Fruit fly (Drosophila melanogaster) whole organism, embryonic: ENCODE measurements around the gene yps.

Experiments used
- Atf6 ChIP-seq: fragments of 200-800 bp; sonication (Bioruptor generic); IDR thresholded peaks from 2 replicates; pipeline ENCODE4 v1.3.6; 2022; ENCODE audit warnings: missing biosample characterization, missing genetic modification characterization
- CG10267 ChIP-seq: fragments of 200-800 bp; sonication (Bioruptor generic); optimal IDR thresholded peaks from 2 replicates; lab custom pipeline; 2018; ENCODE audit warnings: missing biosample characterization, mild to moderate bottlenecking, missing genetic modification characterization, moderate library complexity
- CG10654 ChIP-seq: fragments of 200-800 bp; sonication (Bioruptor generic); optimal IDR thresholded peaks from 2 replicates; lab custom pipeline; 2016; ENCODE audit warnings: missing biosample characterization, missing genetic modification characterization
- CG12299 ChIP-seq: fragments of 200-800 bp; sonication (Bioruptor generic); optimal IDR thresholded peaks from 2 replicates; lab custom pipeline; 2018; ENCODE audit warnings: missing biosample characterization, mild to moderate bottlenecking, missing genetic modification characterization
- CG1233 ChIP-seq: fragments of 200-800 bp; sonication (Bioruptor generic); optimal IDR thresholded peaks from 4 replicates; lab custom pipeline; 2018; ENCODE audit warnings: missing biosample characterization, mild to moderate bottlenecking, missing genetic modification characterization
- CG12659 ChIP-seq: fragments of 200-800 bp; sonication (Bioruptor generic); optimal IDR thresholded peaks from 3 replicates; lab custom pipeline; 2017; ENCODE audit warnings: mild to moderate bottlenecking, missing biosample characterization, missing genetic modification reagents, missing genetic modification characterization
- CG13287 ChIP-seq: fragments of 200-800 bp; sonication (Bioruptor generic); IDR thresholded peaks from 2 replicates; pipeline ENCODE4 v1.3.6; 2022; ENCODE audit warnings: missing biosample characterization, missing genetic modification characterization; ENCODE audit not compliant: partially characterized antibody
- CG13424 ChIP-seq: fragments of 200-800 bp; sonication (Bioruptor generic); optimal IDR thresholded peaks from 2 replicates; lab custom pipeline; 2019; ENCODE audit warnings: missing biosample characterization, mild to moderate bottlenecking, missing genetic modification characterization, moderate library complexity
- CG31441 ChIP-seq: fragments of 200-800 bp; sonication (Bioruptor generic); IDR thresholded peaks from 2 replicates; pipeline ENCODE4 v1.3.6; 2022; ENCODE audit warnings: missing biosample characterization, missing genetic modification characterization
- CG3163 ChIP-seq: fragments of 200-800 bp; sonication (Bioruptor generic); optimal IDR thresholded peaks from 3 replicates; lab custom pipeline; 2016; ENCODE audit warnings: missing biosample characterization, missing genetic modification characterization
- CG32772 ChIP-seq: fragments of 200-800 bp; sonication (Bioruptor generic); IDR thresholded peaks from 2 replicates; pipeline ENCODE4 v1.3.6; 2022; ENCODE audit warnings: missing biosample characterization, missing genetic modification characterization
- CG3838 ChIP-seq: fragments of 200-800 bp; sonication (Bioruptor generic); optimal IDR thresholded peaks from 3 replicates; lab custom pipeline; 2016; ENCODE audit warnings: missing biosample characterization, missing genetic modification characterization
- CG43689 ChIP-seq: fragments of 200-800 bp; sonication (Bioruptor generic); IDR thresholded peaks from 2 replicates; pipeline ENCODE4 v1.3.6; 2022; ENCODE audit warnings: missing biosample characterization, missing genetic modification characterization
- CG4617 ChIP-seq: fragments of 200-800 bp; sonication (Bioruptor generic); optimal IDR thresholded peaks from 3 replicates; lab custom pipeline; 2016; ENCODE audit warnings: missing biosample characterization, missing genetic modification characterization, borderline replicate concordance
- CG6683 ChIP-seq: fragments of 200-800 bp; sonication (Bioruptor generic); optimal IDR thresholded peaks from 2 replicates; lab custom pipeline; 2017; ENCODE audit warnings: missing biosample characterization, mild to moderate bottlenecking, missing genetic modification characterization, missing genetic modification reagents
- CG6689 ChIP-seq: fragments of 200-800 bp; sonication (Bioruptor generic); IDR thresholded peaks from 2 replicates; pipeline ENCODE4 v1.3.6; 2022; ENCODE audit warnings: missing biosample characterization, missing genetic modification characterization
- CG7271 ChIP-seq: fragments of 200-800 bp; sonication (Bioruptor generic); optimal IDR thresholded peaks from 2 replicates; lab custom pipeline; 2018; ENCODE audit warnings: missing biosample characterization, mild to moderate bottlenecking, missing genetic modification characterization, moderate library complexity
- CG8089 ChIP-seq: fragments of 200-800 bp; sonication (Bioruptor generic); optimal IDR thresholded peaks from 3 replicates; lab custom pipeline; 2016; ENCODE audit warnings: missing biosample characterization, missing genetic modification characterization
- CG8478 ChIP-seq: fragments of >200 bp; optimal IDR thresholded peaks from 2 replicates; lab custom pipeline; 2018
- CG8924 ChIP-seq: fragments of 200-800 bp; optimal IDR thresholded peaks from 3 replicates; lab custom pipeline; 2019; ENCODE audit warnings: missing biosample characterization, mild to moderate bottlenecking, missing genetic modification characterization, moderate library complexity
- Dip3 ChIP-seq: fragments of 200-800 bp; sonication (Bioruptor generic); optimal IDR thresholded peaks from 3 replicates; lab custom pipeline; 2016; ENCODE audit warnings: missing biosample characterization, missing genetic modification characterization
- Doc3 ChIP-seq: fragments of 200-800 bp; sonication (Bioruptor generic); IDR thresholded peaks from 3 replicates; pipeline ENCODE4 v1.3.6; 2022; ENCODE audit warnings: missing biosample characterization, missing genetic modification characterization; ENCODE audit not compliant: partially characterized antibody
- HLH54F ChIP-seq: fragments of 200-800 bp; sonication (Bioruptor generic); optimal IDR thresholded peaks from 3 replicates; lab custom pipeline; 2016; ENCODE audit warnings: missing biosample characterization, missing genetic modification characterization
- MBD-R2 ChIP-seq: fragments of 200-800 bp; sonication (Bioruptor generic); IDR thresholded peaks from 2 replicates; pipeline ENCODE4 v1.3.6; 2022; ENCODE audit warnings: missing biosample characterization, missing genetic modification characterization
- Opbp ChIP-seq: fragments of 200-800 bp; sonication (Bioruptor generic); IDR thresholded peaks from 3 replicates; pipeline ENCODE4 v1.3.6; 2022; ENCODE audit warnings: missing biosample characterization, missing genetic modification characterization; ENCODE audit not compliant: partially characterized antibody
- Pdp1 ChIP-seq, 2 experiments: fragments of 200-800 bp; sonication (Bioruptor generic); optimal IDR thresholded peaks; 3 replicates each; lab custom pipeline; 2016; ENCODE audit warnings: missing biosample characterization in 2 of 2, missing genetic modification characterization in 2 of 2, mild to moderate bottlenecking in 1 of 2, moderate library complexity in 1 of 2
- Scr ChIP-seq: fragments of 200-800 bp; sonication (Bioruptor generic); IDR thresholded peaks from 2 replicates; pipeline ENCODE4 v1.3.6; 2022; ENCODE audit warnings: missing biosample characterization, missing genetic modification characterization; ENCODE audit not compliant: partially characterized antibody
- Tbp ChIP-seq: fragments of >200 bp; optimal IDR thresholded peaks from 2 replicates; lab custom pipeline; 2018; ENCODE audit warnings: missing biosample characterization, missing genetic modification characterization
- aop ChIP-seq: fragments of 200-800 bp; sonication (Bioruptor generic); IDR thresholded peaks from 2 replicates; pipeline ENCODE4 v1.3.6; 2022; ENCODE audit warnings: missing biosample characterization, missing genetic modification characterization
- ato ChIP-seq: fragments of 200-800 bp; sonication (Bioruptor generic); IDR thresholded peaks from 2 replicates; pipeline ENCODE4 v1.3.6; 2022; ENCODE audit warnings: missing biosample characterization, missing genetic modification characterization; ENCODE audit not compliant: partially characterized antibody
- bbx ChIP-seq: fragments of 200-800 bp; sonication (Bioruptor generic); IDR thresholded peaks from 2 replicates; pipeline ENCODE4 v1.3.6; 2022; ENCODE audit warnings: missing biosample characterization, missing genetic modification characterization; ENCODE audit not compliant: partially characterized antibody
- chif ChIP-seq, 2 experiments: fragments of 200-800 bp; sonication (Bioruptor generic); optimal IDR thresholded peaks; 3 replicates each; lab custom pipeline; 2016; ENCODE audit warnings: missing biosample characterization in 2 of 2, missing genetic modification characterization in 2 of 2
- chinmo ChIP-seq: fragments of 200-800 bp; sonication (Bioruptor generic); IDR thresholded peaks from 4 replicates; pipeline ENCODE4 v1.3.6; 2022; ENCODE audit warnings: missing biosample characterization, missing genetic modification characterization; ENCODE audit not compliant: partially characterized antibody
- chm ChIP-seq: fragments of 200-800 bp; sonication (Bioruptor generic); IDR thresholded peaks from 2 replicates; pipeline ENCODE4 v1.3.6; 2022; ENCODE audit warnings: missing biosample characterization, missing genetic modification characterization
- chn ChIP-seq: fragments of 200-800 bp; sonication (Bioruptor generic); optimal IDR thresholded peaks from 2 replicates; lab custom pipeline; 2016; ENCODE audit warnings: missing biosample characterization, missing genetic modification characterization
- dpn ChIP-seq, 2 experiments: fragments of 200-800 bp; sonication (Bioruptor generic); optimal IDR thresholded peaks; 3 replicates each; lab custom pipeline; 2016; ENCODE audit warnings: missing biosample characterization in 2 of 2, missing genetic modification characterization in 2 of 2
- jumu ChIP-seq: fragments of 200-800 bp; sonication (Bioruptor generic); optimal IDR thresholded peaks from 3 replicates; lab custom pipeline; 2016; ENCODE audit warnings: missing biosample characterization, missing genetic modification characterization
- knrl ChIP-seq: fragments of 200-800 bp; sonication (Bioruptor generic); IDR thresholded peaks from 3 replicates; pipeline ENCODE4 v1.3.6; 2022; ENCODE audit warnings: missing biosample characterization, missing genetic modification characterization; ENCODE audit not compliant: partially characterized antibody
- nerfin-1 ChIP-seq: fragments of 200-800 bp; sonication (Bioruptor generic); optimal IDR thresholded peaks from 3 replicates; lab custom pipeline; 2019; ENCODE audit warnings: missing biosample characterization, mild to moderate bottlenecking, missing genetic modification characterization, moderate library complexity
- nerfin-2 ChIP-seq: fragments of 200-800 bp; sonication (Bioruptor generic); IDR thresholded peaks from 2 replicates; pipeline ENCODE4 v1.3.6; 2022; ENCODE audit warnings: missing biosample characterization, missing genetic modification characterization; ENCODE audit not compliant: partially characterized antibody
- pan ChIP-seq, 4 experiments: fragments of >200 bp in 3 of 4; fragments of 200-800 bp in 1 of 4; sonication (Bioruptor generic) in 1 of 4; optimal IDR thresholded peaks in 3 of 4; IDR thresholded peaks in 1 of 4; 2 replicates each; pipeline versions ENCODE4 v1.3.6 to Lab custom; 2017 to 2022; ENCODE audit warnings: missing biosample characterization in 2 of 4, missing genetic modification characterization in 2 of 4, mixed read lengths in 1 of 4
- prd ChIP-seq, 3 experiments: fragments of >200 bp in 2 of 3; fragments of 200-800 bp in 1 of 3; sonication (Bioruptor generic) in 1 of 3; optimal IDR thresholded peaks in 2 of 3; IDR thresholded peaks in 1 of 3; 2 replicates in 2 of 3; 3 replicates in 1 of 3; pipeline versions ENCODE4 v1.3.6 to Lab custom; 2017 to 2022; ENCODE audit warnings: missing biosample characterization in 1 of 3, missing genetic modification characterization in 1 of 3
- seq ChIP-seq: fragments of 200-800 bp; sonication (Bioruptor generic); IDR thresholded peaks from 2 replicates; pipeline ENCODE4 v1.3.6; 2022; ENCODE audit warnings: missing biosample characterization, missing genetic modification characterization
- sna ChIP-seq: fragments of 200-800 bp; sonication (Bioruptor generic); IDR thresholded peaks from 2 replicates; pipeline ENCODE4 v1.3.6; 2022; ENCODE audit warnings: missing biosample characterization, missing genetic modification characterization; ENCODE audit not compliant: partially characterized antibody
- stwl ChIP-seq: fragments of 200-800 bp; sonication (Bioruptor generic); optimal IDR thresholded peaks from 3 replicates; lab custom pipeline; 2018; ENCODE audit warnings: missing biosample characterization, mild to moderate bottlenecking, missing genetic modification characterization, moderate library complexity
- tin ChIP-seq: fragments of 200-800 bp; sonication (Bioruptor generic); optimal IDR thresholded peaks from 3 replicates; lab custom pipeline; 2016; ENCODE audit warnings: missing biosample characterization, missing genetic modification characterization
- trem ChIP-seq: fragments of 200-800 bp; optimal IDR thresholded peaks from 3 replicates; lab custom pipeline; 2019; ENCODE audit warnings: missing biosample characterization, mild to moderate bottlenecking, missing genetic modification characterization, moderate library complexity
- unpg ChIP-seq: fragments of 200-800 bp; sonication (Bioruptor generic); optimal IDR thresholded peaks from 3 replicates; lab custom pipeline; 2018; ENCODE audit warnings: missing biosample characterization, mild to moderate bottlenecking, missing genetic modification characterization, moderate library complexity
- vnd ChIP-seq: fragments of 200-800 bp; sonication (Bioruptor generic); IDR thresholded peaks from 3 replicates; pipeline ENCODE4 v1.3.6; 2022; ENCODE audit warnings: missing biosample characterization, missing genetic modification characterization; ENCODE audit not compliant: partially characterized antibody

The yps gene

DNA sequence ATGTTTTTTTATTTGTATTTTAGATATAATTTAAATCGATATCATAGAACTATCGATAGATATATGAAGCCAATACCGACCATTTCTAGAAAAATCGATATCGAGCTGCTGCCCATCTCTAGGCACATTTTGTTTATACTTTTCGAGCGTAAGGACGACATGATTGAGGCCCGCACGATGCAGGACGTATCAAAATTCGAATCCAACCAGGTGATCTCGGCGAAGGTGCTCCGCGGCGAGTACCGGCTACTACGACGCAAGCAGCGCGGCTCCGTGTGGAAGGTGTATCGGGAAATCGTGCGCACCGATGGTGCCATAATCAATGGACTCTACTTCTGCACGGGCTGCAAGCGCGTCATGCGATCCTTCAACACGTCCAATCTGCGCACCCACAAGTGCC lies 6.8 kb downstream of the yps start, which contains the start of gene ssp (continued):
- TF ChIP-seq chm (GFP tag; lab: Robert Waterston, UW) (0 out of 2 replicates have a peak, but pooled peaks have one; percentile 7), Atf6 (no peak), CG31441 (GFP tag; lab: Robert Waterston, UW) (no peak), prd (optimal IDR thresholded peaks at IDR 0.05; lab: Kevin White, UChicago) (no peak), prd (GFP tag; IDR thresholded peaks at IDR 0.05; lab: Robert Waterston, UW) (no peak), seq (GFP tag; lab: Robert Waterston, UW) (no peak), CG8924 (tag; lab: Kevin White, UChicago) (peak; percentile 4), jumu (GFP tag; lab: Kevin White, UChicago) (no peak), dpn (GFP tag; optimal IDR thresholded peaks at IDR 0.05; lab: Kevin White, UChicago) (no peak), CG13287 (GFP tag; lab: Robert Waterston, UW) (peak; percentile 91), CG4617 (peak; percentile 43), CG12659 (peak; percentile 14), CG10267 (tag; lab: Kevin White, UChicago) (peak; percentile 46), CG10654 (GFP tag; lab: Kevin White, UChicago) (no peak), knrl (GFP tag; lab: Robert Waterston, UW) (peak; percentile 74; the same call in 2 of the 3 replicates), stwl (peak; percentile 79), CG8478 (lab: Kevin White, UChicago) (no peak), CG6683 (GFP tag; lab: Kevin White, UChicago) (no peak), trem (tag; lab: Kevin White, UChicago) (peak; percentile 41), aop (GFP tag; lab: Robert Waterston, UW) (no peak), vnd (GFP tag; lab: Robert Waterston, UW) (peak; percentile 70), nerfin-2 (GFP tag; lab: Robert Waterston, UW) (peak; percentile 61), bbx (GFP tag; lab: Robert Waterston, UW) (peak; percentile 86), CG32772 (GFP tag; lab: Robert Waterston, UW) (no peak), nerfin-1 (tag; lab: Kevin White, UChicago) (no peak), HLH54F (GFP tag; lab: Kevin White, UChicago) (no peak), sna (GFP tag; lab: Robert Waterston, UW) (peak; percentile 83), CG3838 (GFP tag; lab: Kevin White, UChicago) (no peak), ato (GFP tag; lab: Robert Waterston, UW) (peak; percentile 56; the same call in 1 of the 2 replicates), Tbp (GFP tag; lab: Kevin White, UChicago) (no peak), chinmo (GFP tag; lab: Robert Waterston, UW) (0 out of 4 replicates have a peak, but pooled peaks have one; percentile 27), Pdp1 (GFP tag; optimal IDR thresholded peaks at IDR 0.05; lab: Kevin White, UChicago) (peak in 1 of 2 experiments; percentile 47), chif (GFP tag; optimal IDR thresholded peaks at IDR 0.05; lab: Kevin White, UChicago) (no peak), Doc3 (peak; percentile 79), CG6689 (no peak), Scr (GFP tag; lab: Robert Waterston, UW) (peak; percentile 84), MBD-R2 (GFP tag; lab: Robert Waterston, UW) (peak; percentile 75), pan (optimal IDR thresholded peaks at IDR 0.05; lab: Kevin White, UChicago) (no peak), pan (GFP tag; optimal IDR thresholded peaks at IDR 0.05 in 1 of 2, IDR thresholded peaks at IDR 0.05 in 1 of 2) (no peak), tin (GFP tag; lab: Kevin White, UChicago) (no peak), Dip3 (GFP tag; lab: Kevin White, UChicago) (no peak), CG43689 (no peak), chn (GFP tag; lab: Kevin White, UChicago) (no peak), CG7271 (tag; lab: Kevin White, UChicago) (peak; percentile 36), Opbp (GFP tag; lab: Robert Waterston, UW) (peak; percentile 86), unpg (GFP tag; lab: Kevin White, UChicago) (no peak), CG8089 (no peak), CG3163 (GFP tag; lab: Kevin White, UChicago) (no peak), CG12299 (tag; lab: Kevin White, UChicago) (no peak), CG13424 (no peak), CG1233 (no peak)
